Worm (Caenorhabditis elegans): ENCODE measurements around the gene miga-1.

DNA sequence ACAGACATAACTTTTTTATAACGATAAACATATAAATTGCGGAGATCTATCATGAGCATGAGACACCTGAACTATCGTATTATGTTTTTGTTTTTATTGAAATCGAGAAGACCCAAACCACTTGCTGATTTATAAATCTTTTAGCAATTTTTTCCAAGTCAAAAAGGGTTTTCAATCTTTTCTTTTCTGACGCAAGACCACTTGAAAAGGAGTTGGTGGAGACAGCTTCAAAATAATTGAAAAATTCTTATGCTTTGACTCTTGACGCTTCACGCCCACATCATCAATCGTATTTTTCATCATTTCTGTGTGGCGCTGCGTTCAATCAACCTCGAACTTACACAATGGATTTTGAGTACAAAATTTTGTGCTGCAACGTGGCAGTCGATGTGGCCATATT lies 29.3 kb downstream of the miga-1 start, which contains the start of gene F23H12.7:
- no peak for TF ChIP-seq lin-35 (GFP tag; optimal IDR thresholded peaks at IDR 0.05)
- TF ChIP-seq egl-27 (tag; optimal IDR thresholded peaks at IDR 0.05): no peak
- TF ChIP-seq pqm-1 (tag; optimal IDR thresholded peaks at IDR 0.05): no peak
- TF ChIP-seq nhr-76 (tag; optimal IDR thresholded peaks at IDR 0.05): no peak

All from whole organism, L1 larva.